Worm (Caenorhabditis elegans): ENCODE data around the gene F36H9.4.

ce11 chrV:1752496-1752895 is 26.5 kb downstream of the F36H9.4 start, which contains the start of gene ZK697.1:
- TF ChIP-seq snpc-4 (tag; optimal IDR thresholded peaks at IDR 0.05) = no peak
- TF ChIP-seq ama-1 (optimal IDR thresholded peaks at IDR 0.05) = no peak
- TF ChIP-seq ceh-16 (tag; optimal IDR thresholded peaks at IDR 0.05) = no peak
- no peak for TF ChIP-seq unc-62 (GFP tag; optimal IDR thresholded peaks at IDR 0.05)
- TF ChIP-seq gmeb-1 (tag; optimal IDR thresholded peaks at IDR 0.05) = no peak
- no peak for TF ChIP-seq blmp-1 (tag; optimal IDR thresholded peaks at IDR 0.05; ENCODE audit: insufficient read depth)
- no peak for TF ChIP-seq skn-1 (tag; optimal IDR thresholded peaks at IDR 0.05)
- no peak for TF ChIP-seq mab-5 (tag; optimal IDR thresholded peaks at IDR 0.05)
- no peak for TF ChIP-seq fos-1 (tag; optimal IDR thresholded peaks at IDR 0.05)
- no peak for TF ChIP-seq nhr-11 (tag; optimal IDR thresholded peaks at IDR 0.05)
- no peak for TF ChIP-seq nhr-25 (tag; optimal IDR thresholded peaks at IDR 0.05)

Measured in whole organism, L2 larva.